Worm (Caenorhabditis elegans) whole organism, young adult: ENCODE measurements around the gene cyp-35A4.
A peak's percentile ranks its signal among the peaks of the same experiment; 100 is the strongest.

ENCODE experiments used
- B0336.3 ChIP-seq: fragments of 200-800 bp; sonication (Bioruptor generic); IDR thresholded peaks from 2 replicates; pipeline ENCODE4 v1.3.6; 2022; ENCODE audit warnings: missing genetic modification characterization, missing compliant biosample characterization
- F23B12.7 ChIP-seq: sonication (generic microtip); optimal IDR thresholded peaks from 2 replicates; lab custom pipeline; 2017; ENCODE audit warnings: missing genetic modification characterization, mild to moderate bottlenecking, missing compliant biosample characterization, antibody characterized with exemption, moderate library complexity; ENCODE audit not compliant: insufficient read depth
- F37B4.10 ChIP-seq: fragments of 200-800 bp; sonication (Bioruptor generic); IDR thresholded peaks from 2 replicates; pipeline ENCODE4 v1.3.6; 2022; ENCODE audit warnings: missing genetic modification characterization, missing compliant biosample characterization
- F52B5.7 ChIP-seq: sonication (generic microtip); optimal IDR thresholded peaks from 2 replicates; lab custom pipeline; 2016; ENCODE audit warnings: mild to moderate bottlenecking, missing genetic modification characterization, missing compliant biosample characterization
- F55B11.4 ChIP-seq: sonication (generic microtip); optimal IDR thresholded peaks from 2 replicates; lab custom pipeline; 2016; ENCODE audit warnings: missing compliant biosample characterization, missing genetic modification characterization, borderline replicate concordance; ENCODE audit not compliant: insufficient read depth
- F57A8.1 ChIP-seq: fragments of 200-800 bp; sonication (Bioruptor generic); optimal IDR thresholded peaks from 2 replicates; lab custom pipeline; 2018; ENCODE audit warnings: mild to moderate bottlenecking, missing genetic modification characterization, moderate library complexity, missing compliant biosample characterization
- T07F8.4 ChIP-seq: sonication (generic microtip); optimal IDR thresholded peaks from 2 replicates; lab custom pipeline; 2016; ENCODE audit warnings: mild to moderate bottlenecking, missing genetic modification characterization, moderate library complexity, missing compliant biosample characterization
- ama-1 ChIP-seq, 3 experiments: fragments of 150-350 bp in 1 of 3; sonication (generic microtip) in 2 of 3; optimal IDR thresholded peaks; 2 replicates each; lab custom pipeline; 2014 to 2018; ENCODE audit warnings: missing biosample characterization in 2 of 3, missing genetic modification characterization in 2 of 3, missing genetic modification reagents in 2 of 3
- aptf-3 ChIP-seq: fragments of 200-800 bp; sonication (Bioruptor generic); IDR thresholded peaks from 2 replicates; pipeline ENCODE4 v1.3.6; 2022; ENCODE audit warnings: missing genetic modification characterization, missing compliant biosample characterization
- attf-5 ChIP-seq: fragments of 200-800 bp; sonication (Bioruptor generic); optimal IDR thresholded peaks from 2 replicates; lab custom pipeline; 2018; ENCODE audit warnings: mild to moderate bottlenecking, missing genetic modification characterization, missing compliant biosample characterization
- cebp-1 ChIP-seq, 2 experiments: fragments of 200-800 bp in 1 of 2; sonication (Bioruptor generic) in 1 of 2; sonication (generic microtip) in 1 of 2; IDR thresholded peaks in 1 of 2; optimal IDR thresholded peaks in 1 of 2; 2 replicates each; pipeline versions ENCODE4 v1.3.6 to Lab custom; 2017 to 2022; ENCODE audit warnings: missing compliant biosample characterization in 2 of 2, missing genetic modification characterization in 2 of 2, mild to moderate bottlenecking in 1 of 2, missing genetic modification reagents in 1 of 2, moderate library complexity in 1 of 2
- cebp-2 ChIP-seq: fragments of 200-800 bp; sonication (Bioruptor generic); IDR thresholded peaks from 2 replicates; pipeline ENCODE4 v1.3.6; 2022; ENCODE audit warnings: missing genetic modification characterization, missing compliant biosample characterization
- ceh-100 ChIP-seq: fragments of 200-800 bp; sonication (Bioruptor generic); IDR thresholded peaks from 2 replicates; pipeline ENCODE4 v1.3.6; 2022; ENCODE audit warnings: missing genetic modification reagents, missing genetic modification characterization, missing compliant biosample characterization
- dox-1 ChIP-seq: fragments of 200-800 bp; sonication (Bioruptor generic); IDR thresholded peaks from 2 replicates; pipeline ENCODE4 v1.3.6; 2022; ENCODE audit warnings: missing genetic modification reagents, missing genetic modification characterization, missing compliant biosample characterization
- fkh-3 ChIP-seq: sonication (generic microtip); optimal IDR thresholded peaks from 2 replicates; lab custom pipeline; 2016; ENCODE audit warnings: mild to moderate bottlenecking, missing genetic modification characterization, missing compliant biosample characterization
- hmg-1.2 ChIP-seq: fragments of 200-800 bp; sonication (Bioruptor generic); IDR thresholded peaks from 2 replicates; pipeline ENCODE4 v1.3.6; 2022; ENCODE audit warnings: missing genetic modification reagents, missing genetic modification characterization, missing compliant biosample characterization
- hsf-1 ChIP-seq: fragments of 200-800 bp; sonication (Bioruptor generic); IDR thresholded peaks from 2 replicates; pipeline ENCODE4 v1.3.6; 2022; ENCODE audit warnings: missing genetic modification reagents, missing genetic modification characterization, missing compliant biosample characterization
- lag-1 ChIP-seq: fragments of 200-800 bp; sonication (Bioruptor generic); IDR thresholded peaks from 2 replicates; pipeline ENCODE4 v1.3.6; 2022; ENCODE audit warnings: missing genetic modification reagents, missing genetic modification characterization, missing compliant biosample characterization
- madf-10 ChIP-seq: sonication (generic microtip); optimal IDR thresholded peaks from 2 replicates; lab custom pipeline; 2016; ENCODE audit warnings: mild to moderate bottlenecking, missing genetic modification characterization, missing compliant biosample characterization
- madf-8 ChIP-seq: fragments of 200-800 bp; sonication (Bioruptor generic); conservative IDR thresholded peaks from 2 replicates; pipeline ENCODE4 v1.3.6; 2022; ENCODE audit warnings: missing genetic modification reagents, missing genetic modification characterization, missing compliant biosample characterization
- mcd-1 ChIP-seq: fragments of 200-800 bp; sonication (Bioruptor generic); IDR thresholded peaks from 2 replicates; pipeline ENCODE4 v1.3.6; 2022; ENCODE audit warnings: missing genetic modification reagents, missing genetic modification characterization, missing compliant biosample characterization
- nfyb-1 ChIP-seq: fragments of 200-800 bp; sonication (Bioruptor generic); IDR thresholded peaks from 2 replicates; pipeline ENCODE4 v1.3.6; 2022; ENCODE audit warnings: missing genetic modification reagents, missing genetic modification characterization, missing compliant biosample characterization
- nhr-179 ChIP-seq: sonication (generic microtip); optimal IDR thresholded peaks from 2 replicates; lab custom pipeline; 2016; ENCODE audit warnings: mild to moderate bottlenecking, missing genetic modification characterization, missing compliant biosample characterization
- nhr-80 ChIP-seq: sonication (generic microtip); optimal IDR thresholded peaks from 2 replicates; lab custom pipeline; 2016; ENCODE audit warnings: missing genetic modification characterization, missing compliant biosample characterization
- sea-2 ChIP-seq: fragments of 200-800 bp; sonication (Bioruptor generic); IDR thresholded peaks from 2 replicates; pipeline ENCODE4 v1.3.6; 2022; ENCODE audit warnings: missing genetic modification characterization, missing compliant biosample characterization
- snpc-1.1 ChIP-seq: sonication (generic microtip); optimal IDR thresholded peaks from 2 replicates; lab custom pipeline; 2017; ENCODE audit warnings: missing genetic modification characterization, mild to moderate bottlenecking, missing compliant biosample characterization, antibody characterized with exemption, moderate library complexity, missing genotype, missing genetic modification reagents; ENCODE audit not compliant: insufficient read depth
- snpc-4 ChIP-seq, 5 experiments: fragments of 150-350 bp in 1 of 5; sonication (generic microtip) in 4 of 5; optimal IDR thresholded peaks; 2 replicates each; lab custom pipeline; 2014 to 2018; ENCODE audit warnings: missing genetic modification characterization in 5 of 5, missing biosample characterization in 3 of 5, antibody characterized with exemption in 2 of 5, mild to moderate bottlenecking in 2 of 5, missing compliant biosample characterization in 2 of 5, missing genotype in 2 of 5, moderate library complexity in 2 of 5, missing genetic modification reagents in 1 of 5
- tbp1 ChIP-seq: fragments of 200-800 bp; sonication (Bioruptor generic); optimal IDR thresholded peaks from 2 replicates; lab custom pipeline; 2018; ENCODE audit warnings: mild to moderate bottlenecking, missing genetic modification characterization, missing compliant biosample characterization
- tbx-9 ChIP-seq: sonication (generic microtip); optimal IDR thresholded peaks from 2 replicates; lab custom pipeline; 2016; ENCODE audit warnings: borderline replicate concordance, missing genetic modification characterization, inconsistent platforms, missing compliant biosample characterization
- tlf-1 ChIP-seq: fragments of 200-800 bp; sonication (Bioruptor generic); optimal IDR thresholded peaks from 2 replicates; lab custom pipeline; 2018; ENCODE audit warnings: mild to moderate bottlenecking, missing genetic modification characterization, missing compliant biosample characterization
- unc-62 ChIP-seq: fragments of 150-350 bp; optimal IDR thresholded peaks from 2 replicates; lab custom pipeline; 2014; ENCODE audit warnings: missing biosample characterization, missing genetic modification reagents, missing genetic modification characterization
- zfh-2 ChIP-seq: fragments of 200-800 bp; sonication (Bioruptor generic); conservative IDR thresholded peaks from 2 replicates; pipeline ENCODE4 v1.3.6; 2022; ENCODE audit warnings: missing genetic modification reagents, missing genetic modification characterization, missing compliant biosample characterization

cyp-35A4 gene

ce11 chrV:4038110-4038509 lies 6.7 kb downstream of the cyp-35A4 start, which contains the start of gene C49G7.12:
TSS of gene C49G7.12 (plus strand) at chrV:4038410.
- TF ChIP-seq lag-1: no peak

ce11 chrV:4038557-4038956 lies 7.1 kb downstream of the cyp-35A4 start:
- TF ChIP-seq hsf-1 (GFP tag; lab: Robert Waterston, UW): no peak
- TF ChIP-seq cebp-2 (GFP tag; lab: Robert Waterston, UW): no peak
- no peak for TF ChIP-seq F57A8.1 (GFP tag; lab: Kevin White, UChicago)
- TF ChIP-seq sea-2 (GFP tag; lab: Robert Waterston, UW): no peak
- TF ChIP-seq cebp-1 (GFP tag; IDR thresholded peaks at IDR 0.05; lab: Robert Waterston, UW): no peak
- TF ChIP-seq cebp-1 (tag; optimal IDR thresholded peaks at IDR 0.05; lab: Kevin White, UChicago): peak; percentile 91
- TF ChIP-seq, all 124 proteins: peak for 1

ce11 chrV:4041853-4042424 lies 10.5 kb downstream of the cyp-35A4 start, which contains the start of the genes C49G7.10 and irg-2:
TSS of gene C49G7.10 (minus strand) at chrV:4042021.
TSS of gene irg-2 (plus strand) at chrV:4042181.
- TF ChIP-seq mcd-1 (GFP tag; lab: Robert Waterston, UW) (no peak), T07F8.4 (no peak), madf-8 (GFP tag; lab: Robert Waterston, UW) (no peak), nhr-80 (tag; lab: Kevin White, UChicago) (peak; percentile 30), cebp-1 (GFP tag; IDR thresholded peaks at IDR 0.05; lab: Robert Waterston, UW) (peak; percentile 98), cebp-1 (tag; optimal IDR thresholded peaks at IDR 0.05; lab: Kevin White, UChicago) (peak; percentile 100), cebp-2 (GFP tag; lab: Robert Waterston, UW) (peak; percentile 85; the same call in 1 of the 2 replicates), unc-62 (peak; percentile 51), hmg-1.2 (GFP tag; lab: Robert Waterston, UW) (no peak), attf-5 (GFP tag; lab: Kevin White, UChicago) (peak; percentile 35)

- TF ChIP-seq F37B4.10 (GFP tag; lab: Robert Waterston, UW) (0 out of 2 replicates have a peak, but pooled peaks have one; percentile 52), zfh-2 (GFP tag; lab: Robert Waterston, UW) (no peak)
Observed at ce11 chrV:4043632-4044031, 12.2 kb downstream of the cyp-35A4 start, which contains the start of gene phat-3. TSS of gene phat-3 (plus strand) at chrV:4043932.

ce11 chrV:4046122-4046521 lies 14.7 kb downstream of the cyp-35A4 start, which contains the start of gene phat-7:
TSS of gene phat-7 (plus strand) at chrV:4046422.
- TF ChIP-seq tbx-9 (tag; lab: Kevin White, UChicago) (no peak), sea-2 (GFP tag; lab: Robert Waterston, UW) (no peak), lag-1 (no peak), nhr-179 (tag; lab: Kevin White, UChicago) (no peak)
- TF ChIP-seq, all 124 proteins: peak for 0

ce11 chrV:4047541-4047940 lies 16.1 kb downstream of the cyp-35A4 start, which contains the start of gene srh-169:
TSS of gene srh-169 (plus strand) at chrV:4047841.
- TF ChIP-seq snpc-1.1 (tag; lab: Kevin White, UChicago) (no peak), F23B12.7 (tag; lab: Kevin White, UChicago) (no peak), nhr-179 (tag; lab: Kevin White, UChicago) (no peak), dox-1 (no peak), madf-10 (tag; lab: Kevin White, UChicago) (no peak), B0336.3 (GFP tag; lab: Robert Waterston, UW) (no peak), tlf-1 (GFP tag; lab: Kevin White, UChicago) (no peak), attf-5 (GFP tag; lab: Kevin White, UChicago) (no peak), F55B11.4 (tag; lab: Kevin White, UChicago) (no peak), unc-62 (no peak), sea-2 (GFP tag; lab: Robert Waterston, UW) (no peak), F52B5.7 (no peak), aptf-3 (GFP tag; lab: Robert Waterston, UW) (no peak), tbp1 (no peak), zfh-2 (GFP tag; lab: Robert Waterston, UW) (no peak), snpc-4 (GFP tag; optimal IDR thresholded peaks at IDR 0.05; lab: Kevin White, UChicago) (no peak), snpc-4 (tag; optimal IDR thresholded peaks at IDR 0.05; lab: Kevin White, UChicago) (no peak), ceh-100 (GFP tag; lab: Robert Waterston, UW) (no peak), fkh-3 (no peak), nfyb-1 (GFP tag; lab: Robert Waterston, UW) (no peak), ama-1 (optimal IDR thresholded peaks at IDR 0.05; lab: Kevin White, UChicago) (no peak), ama-1 (GFP tag; optimal IDR thresholded peaks at IDR 0.05; lab: Kevin White, UChicago) (no peak)
